Worm (Caenorhabditis elegans) whole organism, young adult: ENCODE data around the gene txt-14.
A peak's percentile ranks its signal among the peaks of the same experiment; 100 is the strongest.

Source experiments
- B0035.1 ChIP-seq: sonication (generic microtip); optimal IDR thresholded peaks from 2 replicates; lab custom pipeline; 2016; ENCODE audit warnings: missing genetic modification characterization, mild to moderate bottlenecking, missing compliant biosample characterization, missing genotype, missing genetic modification reagents
- B0336.3 ChIP-seq: fragments of 200-800 bp; sonication (Bioruptor generic); IDR thresholded peaks from 2 replicates; pipeline ENCODE4 v1.3.6; 2022; ENCODE audit warnings: missing genetic modification characterization, missing compliant biosample characterization
- C06A6.2 ChIP-seq: fragments of 200-800 bp; sonication (Bioruptor generic); conservative IDR thresholded peaks from 2 replicates; pipeline ENCODE4 v1.3.6; 2022; ENCODE audit warnings: missing genetic modification characterization, missing compliant biosample characterization
- F33H1.4 ChIP-seq: fragments of 200-800 bp; sonication (Bioruptor generic); IDR thresholded peaks from 2 replicates; pipeline ENCODE4 v1.3.6; 2022; ENCODE audit warnings: missing genetic modification reagents, missing genetic modification characterization, missing compliant biosample characterization
- F52B5.7 ChIP-seq: sonication (generic microtip); optimal IDR thresholded peaks from 2 replicates; lab custom pipeline; 2016; ENCODE audit warnings: mild to moderate bottlenecking, missing genetic modification characterization, missing compliant biosample characterization
- F55B11.4 ChIP-seq: sonication (generic microtip); optimal IDR thresholded peaks from 2 replicates; lab custom pipeline; 2016; ENCODE audit warnings: missing compliant biosample characterization, missing genetic modification characterization, borderline replicate concordance; ENCODE audit not compliant: insufficient read depth
- T07F8.4 ChIP-seq: sonication (generic microtip); optimal IDR thresholded peaks from 2 replicates; lab custom pipeline; 2016; ENCODE audit warnings: mild to moderate bottlenecking, missing genetic modification characterization, moderate library complexity, missing compliant biosample characterization
- Y53G8AR.9 ChIP-seq: fragments of 200-800 bp; sonication (Bioruptor generic); conservative IDR thresholded peaks from 2 replicates; pipeline ENCODE4 v1.3.6; 2022; ENCODE audit warnings: missing genetic modification reagents, missing genetic modification characterization, missing compliant biosample characterization
- Y56A3A.18 ChIP-seq: fragments of 200-800 bp; sonication (Bioruptor generic); IDR thresholded peaks from 2 replicates; pipeline ENCODE4 v1.3.6; 2022; ENCODE audit warnings: missing genetic modification reagents, missing genetic modification characterization, missing compliant biosample characterization
- Y95B8A.8 ChIP-seq: fragments of 200-800 bp; sonication (Bioruptor generic); IDR thresholded peaks from 2 replicates; pipeline ENCODE4 v1.3.6; 2022; ENCODE audit warnings: missing genetic modification reagents, missing genetic modification characterization, missing compliant biosample characterization
- ZK185.1 ChIP-seq: sonication (generic microtip); optimal IDR thresholded peaks from 2 replicates; lab custom pipeline; 2016; ENCODE audit warnings: mild to moderate bottlenecking, missing genetic modification characterization, missing compliant biosample characterization; ENCODE audit not compliant: poor library complexity, severe bottlenecking
- akir-1 ChIP-seq: fragments of 200-800 bp; sonication (Bioruptor generic); optimal IDR thresholded peaks from 2 replicates; lab custom pipeline; 2018; ENCODE audit warnings: mild to moderate bottlenecking, missing genetic modification characterization, moderate library complexity, missing compliant biosample characterization
- aptf-2 ChIP-seq: fragments of 200-800 bp; sonication (Bioruptor generic); conservative IDR thresholded peaks from 2 replicates; pipeline ENCODE4 v1.3.6; 2022; ENCODE audit warnings: missing genetic modification reagents, missing genetic modification characterization, missing compliant biosample characterization
- attf-3 ChIP-seq: fragments of 200-800 bp; sonication (Bioruptor generic); conservative IDR thresholded peaks from 2 replicates; pipeline ENCODE4 v1.3.6; 2022; ENCODE audit warnings: missing genetic modification reagents, missing genetic modification characterization, missing compliant biosample characterization
- bed-1 ChIP-seq: fragments of 200-800 bp; sonication (Bioruptor generic); IDR thresholded peaks from 2 replicates; pipeline ENCODE4 v1.3.6; 2022; ENCODE audit warnings: missing genetic modification reagents, missing genetic modification characterization, missing compliant biosample characterization
- cebp-1 ChIP-seq, 2 experiments: fragments of 200-800 bp in 1 of 2; sonication (Bioruptor generic) in 1 of 2; sonication (generic microtip) in 1 of 2; IDR thresholded peaks in 1 of 2; optimal IDR thresholded peaks in 1 of 2; 2 replicates each; pipeline versions ENCODE4 v1.3.6 to Lab custom; 2017 to 2022; ENCODE audit warnings: missing compliant biosample characterization in 2 of 2, missing genetic modification characterization in 2 of 2, mild to moderate bottlenecking in 1 of 2, missing genetic modification reagents in 1 of 2, moderate library complexity in 1 of 2
- ceh-40 ChIP-seq: fragments of 200-800 bp; sonication (Bioruptor generic); IDR thresholded peaks from 2 replicates; pipeline ENCODE4 v1.3.6; 2022; ENCODE audit warnings: missing genetic modification characterization, missing compliant biosample characterization
- ceh-79 ChIP-seq: sonication (generic microtip); optimal IDR thresholded peaks from 2 replicates; lab custom pipeline; 2017; ENCODE audit warnings: mild to moderate bottlenecking, missing genetic modification characterization, missing compliant biosample characterization
- chd-7 ChIP-seq: sonication (generic microtip); optimal IDR thresholded peaks from 2 replicates; lab custom pipeline; 2016; ENCODE audit warnings: mild to moderate bottlenecking, missing genetic modification characterization, moderate library complexity, missing compliant biosample characterization
- dox-1 ChIP-seq: fragments of 200-800 bp; sonication (Bioruptor generic); IDR thresholded peaks from 2 replicates; pipeline ENCODE4 v1.3.6; 2022; ENCODE audit warnings: missing genetic modification reagents, missing genetic modification characterization, missing compliant biosample characterization
- dpl-1 ChIP-seq: fragments of 150-350 bp; optimal IDR thresholded peaks from 2 replicates; lab custom pipeline; 2014; ENCODE audit warnings: missing biosample characterization, missing genetic modification reagents, missing genetic modification characterization
- ekl-4 ChIP-seq: fragments of 200-800 bp; sonication (Bioruptor generic); IDR thresholded peaks from 2 replicates; pipeline ENCODE4 v1.3.6; 2022; ENCODE audit warnings: missing genetic modification reagents, missing genetic modification characterization, missing compliant biosample characterization
- ets-4 ChIP-seq: fragments of 200-800 bp; sonication (Bioruptor generic); optimal IDR thresholded peaks from 2 replicates; lab custom pipeline; 2018; ENCODE audit warnings: mild to moderate bottlenecking, missing genetic modification characterization, missing compliant biosample characterization
- fkh-3 ChIP-seq: sonication (generic microtip); optimal IDR thresholded peaks from 2 replicates; lab custom pipeline; 2016; ENCODE audit warnings: mild to moderate bottlenecking, missing genetic modification characterization, missing compliant biosample characterization
- hrde-1 ChIP-seq: sonication (generic microtip); optimal IDR thresholded peaks from 2 replicates; lab custom pipeline; 2016; ENCODE audit warnings: missing genetic modification characterization, mild to moderate bottlenecking, missing compliant biosample characterization, moderate library complexity, missing genotype, missing genetic modification reagents, borderline replicate concordance
- hsf-1 ChIP-seq: fragments of 200-800 bp; sonication (Bioruptor generic); IDR thresholded peaks from 2 replicates; pipeline ENCODE4 v1.3.6; 2022; ENCODE audit warnings: missing genetic modification reagents, missing genetic modification characterization, missing compliant biosample characterization
- lin-35 ChIP-seq, 3 experiments: fragments of 150-350 bp in 2 of 3; sonication (generic microtip) in 1 of 3; optimal IDR thresholded peaks; 2 replicates each; lab custom pipeline; 2014 to 2018; ENCODE audit warnings: missing biosample characterization in 3 of 3, missing genetic modification characterization in 3 of 3, missing genetic modification reagents in 3 of 3
- lin-40 ChIP-seq: sonication (generic microtip); optimal IDR thresholded peaks from 2 replicates; lab custom pipeline; 2016; ENCODE audit warnings: missing genetic modification characterization, mild to moderate bottlenecking, missing compliant biosample characterization, missing genotype, missing genetic modification reagents
- madf-6 ChIP-seq: fragments of 200-800 bp; sonication (Bioruptor generic); IDR thresholded peaks from 2 replicates; pipeline ENCODE4 v1.3.6; 2022; ENCODE audit warnings: missing genetic modification reagents, missing genetic modification characterization, missing compliant biosample characterization
- mes-4 ChIP-seq: sonication (generic microtip); optimal IDR thresholded peaks from 2 replicates; lab custom pipeline; 2016; ENCODE audit warnings: missing genotype, missing genetic modification characterization, missing compliant biosample characterization
- mxl-1 ChIP-seq: sonication (generic microtip); optimal IDR thresholded peaks from 2 replicates; lab custom pipeline; 2016; ENCODE audit warnings: missing genetic modification characterization, missing compliant biosample characterization
- nfyb-1 ChIP-seq: fragments of 200-800 bp; sonication (Bioruptor generic); IDR thresholded peaks from 2 replicates; pipeline ENCODE4 v1.3.6; 2022; ENCODE audit warnings: missing genetic modification reagents, missing genetic modification characterization, missing compliant biosample characterization
- rec-8 ChIP-seq, 2 experiments: sonication (generic microtip); optimal IDR thresholded peaks; 2 replicates each; lab custom pipeline; 2016; ENCODE audit warnings: mild to moderate bottlenecking in 2 of 2, missing genetic modification characterization in 2 of 2, missing genetic modification reagents in 2 of 2, missing genotype in 2 of 2, missing biosample characterization in 1 of 2, missing compliant biosample characterization in 1 of 2, moderate library complexity in 1 of 2
- repo-1 ChIP-seq: sonication (generic microtip); optimal IDR thresholded peaks from 2 replicates; lab custom pipeline; 2017; ENCODE audit warnings: mild to moderate bottlenecking, missing genetic modification characterization, missing compliant biosample characterization
- snpc-3.4 ChIP-seq: sonication (generic microtip); optimal IDR thresholded peaks from 2 replicates; lab custom pipeline; 2017; ENCODE audit warnings: missing genetic modification characterization, mild to moderate bottlenecking, missing compliant biosample characterization, antibody characterized with exemption, moderate library complexity, missing genotype, missing genetic modification reagents
- tlf-1 ChIP-seq: fragments of 200-800 bp; sonication (Bioruptor generic); optimal IDR thresholded peaks from 2 replicates; lab custom pipeline; 2018; ENCODE audit warnings: mild to moderate bottlenecking, missing genetic modification characterization, missing compliant biosample characterization
- unc-130 ChIP-seq: sonication (generic microtip); optimal IDR thresholded peaks from 2 replicates; lab custom pipeline; 2016; ENCODE audit warnings: missing genetic modification reagents, missing genetic modification characterization, missing compliant biosample characterization
- xnd-1 ChIP-seq: sonication (generic microtip); optimal IDR thresholded peaks from 2 replicates; lab custom pipeline; 2016; ENCODE audit warnings: missing genotype, missing genetic modification reagents, missing genetic modification characterization, missing compliant biosample characterization
- zim-3 ChIP-seq: sonication (generic microtip); optimal IDR thresholded peaks from 2 replicates; lab custom pipeline; 2017; ENCODE audit warnings: mild to moderate bottlenecking, missing genetic modification characterization, moderate library complexity, missing compliant biosample characterization
- ztf-18 ChIP-seq: sonication (generic microtip); optimal IDR thresholded peaks from 2 replicates; lab custom pipeline; 2016; ENCODE audit warnings: missing genotype, mild to moderate bottlenecking, missing genetic modification characterization, missing compliant biosample characterization

Gene txt-14

ce11 chrV:18573199-18573598 lies 9.3 kb upstream of the txt-14 start (continued):
- TF ChIP-seq nfyb-1 (peak; percentile 45; the same call in 1 of the 2 replicates), mxl-1 (no peak), C06A6.2 (GFP tag; lab: Robert Waterston, UW) (0 out of 2 replicates have a peak, but pooled peaks have one; percentile 23), F55B11.4 (tag; lab: Kevin White, UChicago) (no peak), lin-35 (GFP tag; optimal IDR thresholded peaks at IDR 0.05; lab: Kevin White, UChicago) (peak in 1 of 3 experiments; percentile 13), madf-6 (GFP tag; lab: Robert Waterston, UW) (no peak), tlf-1 (peak; percentile 49), ZK185.1 (tag; lab: Kevin White, UChicago) (peak; percentile 28), dpl-1 (GFP tag; lab: Kevin White, UChicago) (no peak), Y56A3A.18 (GFP tag; lab: Robert Waterston, UW) (no peak), attf-3 (GFP tag; lab: Robert Waterston, UW) (no peak), hsf-1 (no peak), repo-1 (tag; lab: Kevin White, UChicago) (peak; percentile 86), B0035.1 (no peak), ekl-4 (GFP tag; lab: Robert Waterston, UW) (no peak), F33H1.4 (GFP tag; lab: Robert Waterston, UW) (no peak), B0336.3 (0 out of 2 replicates have a peak, but pooled peaks have one; percentile 23), T07F8.4 (tag; lab: Kevin White, UChicago) (no peak), snpc-3.4 (tag; lab: Kevin White, UChicago) (no peak), ztf-18 (tag; lab: Kevin White, UChicago) (peak; percentile 90), Y95B8A.8 (no peak), ceh-40 (GFP tag; lab: Robert Waterston, UW) (no peak), bed-1 (GFP tag; lab: Robert Waterston, UW) (no peak), mes-4 (tag; lab: Kevin White, UChicago) (no peak), akir-1 (no peak), lin-40 (tag; lab: Kevin White, UChicago) (peak; percentile 67), zim-3 (tag; lab: Kevin White, UChicago) (peak; percentile 70), unc-130 (GFP tag; lab: Kevin White, UChicago) (no peak), rec-8 (tag; optimal IDR thresholded peaks at IDR 0.05; lab: Kevin White, UChicago) (no peak)

- peak; percentile 28 for TF ChIP-seq ceh-79 (tag; lab: Kevin White, UChicago)
- no peak for TF ChIP-seq xnd-1 (tag; lab: Kevin White, UChicago)
- no peak for TF ChIP-seq F52B5.7 (tag; lab: Kevin White, UChicago)
- TF ChIP-seq repo-1 (tag; lab: Kevin White, UChicago), result peak; percentile 58
- 0 out of 2 replicates have a peak, but pooled peaks have one; percentile 36 for TF ChIP-seq nfyb-1
- peak; percentile 88 for TF ChIP-seq ztf-18 (tag; lab: Kevin White, UChicago)
- 0 out of 2 replicates have a peak, but pooled peaks have one; percentile 36 for TF ChIP-seq ekl-4 (GFP tag; lab: Robert Waterston, UW)
- TF ChIP-seq fkh-3 (tag; lab: Kevin White, UChicago), result peak; percentile 24
- peak; percentile 28 for TF ChIP-seq chd-7 (tag; lab: Kevin White, UChicago)
- no peak for TF ChIP-seq aptf-2 (GFP tag; lab: Robert Waterston, UW)
- TF ChIP-seq ets-4, result peak; percentile 24
- peak; percentile 56; the same call in 1 of the 2 replicates for TF ChIP-seq Y53G8AR.9 (GFP tag; lab: Robert Waterston, UW)
- TF ChIP-seq dox-1 (GFP tag; lab: Robert Waterston, UW), result 0 out of 2 replicates have a peak, but pooled peaks have one; percentile 20
- no peak for TF ChIP-seq cebp-1 (GFP tag; IDR thresholded peaks at IDR 0.05; lab: Robert Waterston, UW)
- peak; percentile 34 for TF ChIP-seq cebp-1 (tag; optimal IDR thresholded peaks at IDR 0.05; lab: Kevin White, UChicago)
- no peak for TF ChIP-seq hrde-1 (tag; lab: Kevin White, UChicago)
Observed at ce11 chrV:18575084-18575483, 7.4 kb upstream of the txt-14 start.
